Fruit fly (Drosophila melanogaster) whole organism, embryonic: ENCODE data around the gene CG42835.

Source experiments
- Awh ChIP-seq: fragments of 200-800 bp; sonication (Bioruptor generic); IDR thresholded peaks from 2 replicates; pipeline ENCODE4, ENCODE4 v1.3.6; 2022; ENCODE audit warnings: missing biosample characterization, missing genetic modification characterization
- BEAF-32 ChIP-seq: fragments of 200-800 bp; sonication (Bioruptor generic); optimal IDR thresholded peaks from 3 replicates; lab custom pipeline; 2017; ENCODE audit warnings: missing biosample characterization, missing genetic modification characterization, mild to moderate bottlenecking, moderate library complexity, missing genetic modification reagents
- Blimp-1 ChIP-seq: fragments of 200-800 bp; sonication (Bioruptor generic); optimal IDR thresholded peaks from 3 replicates; lab custom pipeline; 2018; ENCODE audit warnings: missing biosample characterization, missing genetic modification characterization, mild to moderate bottlenecking, moderate library complexity, missing genetic modification reagents
- CG10209 ChIP-seq: fragments of 200-800 bp; sonication (Bioruptor generic); optimal IDR thresholded peaks from 3 replicates; lab custom pipeline; 2017; ENCODE audit warnings: missing biosample characterization, mild to moderate bottlenecking, missing genetic modification characterization, missing genetic modification reagents
- CG10431 ChIP-seq: fragments of 200-800 bp; sonication (Bioruptor generic); optimal IDR thresholded peaks from 3 replicates; lab custom pipeline; 2018; ENCODE audit warnings: missing biosample characterization, mild to moderate bottlenecking, missing genetic modification characterization
- CG10462 ChIP-seq: fragments of 200-800 bp; sonication (Bioruptor generic); optimal IDR thresholded peaks from 2 replicates; lab custom pipeline; 2016; ENCODE audit warnings: missing biosample characterization, missing genetic modification characterization
- CG11504 ChIP-seq: fragments of 200-800 bp; sonication (Bioruptor generic); optimal IDR thresholded peaks from 3 replicates; lab custom pipeline; 2019; ENCODE audit warnings: missing biosample characterization, mild to moderate bottlenecking, missing genetic modification characterization, moderate library complexity
- CG12071 ChIP-seq: fragments of 200-800 bp; sonication (Bioruptor generic); optimal IDR thresholded peaks from 3 replicates; lab custom pipeline; 2018; ENCODE audit warnings: missing biosample characterization, mild to moderate bottlenecking, missing genetic modification characterization
- CG14667 ChIP-seq: fragments of 200-800 bp; sonication (Bioruptor generic); IDR thresholded peaks from 2 replicates; pipeline ENCODE4 v1.3.6; 2022; ENCODE audit warnings: missing biosample characterization, missing genetic modification characterization
- CG14710 ChIP-seq: fragments of 200-800 bp; sonication (Bioruptor generic); optimal IDR thresholded peaks from 3 replicates; lab custom pipeline; 2019; ENCODE audit warnings: missing biosample characterization, mild to moderate bottlenecking, missing genetic modification characterization, moderate library complexity
- CG15514 ChIP-seq: fragments of 200-800 bp; sonication (Bioruptor generic); optimal IDR thresholded peaks from 3 replicates; lab custom pipeline; 2017; ENCODE audit warnings: missing biosample characterization, missing genetic modification characterization, mild to moderate bottlenecking, moderate library complexity, missing genetic modification reagents
- CG1603 ChIP-seq: fragments of 200-800 bp; sonication (Bioruptor generic); optimal IDR thresholded peaks from 2 replicates; lab custom pipeline; 2019; ENCODE audit warnings: missing biosample characterization, mild to moderate bottlenecking, missing genetic modification characterization, moderate library complexity
- CG18262 ChIP-seq: fragments of 200-800 bp; optimal IDR thresholded peaks from 3 replicates; lab custom pipeline; 2019; ENCODE audit warnings: missing biosample characterization, mild to moderate bottlenecking, missing genetic modification characterization, moderate library complexity
- CG1832 ChIP-seq: fragments of 200-800 bp; sonication (Bioruptor generic); optimal IDR thresholded peaks from 2 replicates; lab custom pipeline; 2017; ENCODE audit warnings: missing biosample characterization, mild to moderate bottlenecking, missing genetic modification characterization, inconsistent platforms
- CG2120 ChIP-seq: fragments of 200-800 bp; sonication (Bioruptor generic); optimal IDR thresholded peaks from 3 replicates; lab custom pipeline; 2016; ENCODE audit warnings: missing biosample characterization, missing genetic modification characterization
- CG2875 ChIP-seq: fragments of 200-800 bp; sonication (Bioruptor generic); optimal IDR thresholded peaks from 2 replicates; lab custom pipeline; 2017; ENCODE audit warnings: missing biosample characterization, mild to moderate bottlenecking, missing genetic modification characterization, missing genetic modification reagents
- CG4282 ChIP-seq: fragments of 200-800 bp; sonication (Bioruptor generic); optimal IDR thresholded peaks from 2 replicates; lab custom pipeline; 2016; ENCODE audit warnings: missing biosample characterization, missing genetic modification characterization
- CG4424 ChIP-seq: fragments of 200-800 bp; sonication (Bioruptor generic); optimal IDR thresholded peaks from 3 replicates; lab custom pipeline; 2016; ENCODE audit warnings: missing biosample characterization, missing genetic modification characterization
- CG4707 ChIP-seq: fragments of 200-800 bp; sonication (Bioruptor generic); optimal IDR thresholded peaks from 2 replicates; lab custom pipeline; 2018; ENCODE audit warnings: missing biosample characterization, mild to moderate bottlenecking, missing genetic modification characterization, moderate library complexity
- CG5245 ChIP-seq: fragments of 200-800 bp; sonication (Bioruptor generic); optimal IDR thresholded peaks from 3 replicates; lab custom pipeline; 2016; ENCODE audit warnings: missing biosample characterization, missing genetic modification characterization
- CG6272 ChIP-seq: fragments of 200-800 bp; sonication (Bioruptor generic); IDR thresholded peaks from 2 replicates; pipeline ENCODE4 v1.3.6; 2022; ENCODE audit warnings: missing biosample characterization, missing genetic modification characterization
- CG6689 ChIP-seq: fragments of 200-800 bp; sonication (Bioruptor generic); IDR thresholded peaks from 2 replicates; pipeline ENCODE4 v1.3.6; 2022; ENCODE audit warnings: missing biosample characterization, missing genetic modification characterization
- CG7271 ChIP-seq: fragments of 200-800 bp; sonication (Bioruptor generic); optimal IDR thresholded peaks from 2 replicates; lab custom pipeline; 2018; ENCODE audit warnings: missing biosample characterization, mild to moderate bottlenecking, missing genetic modification characterization, moderate library complexity
- CG8359 ChIP-seq: fragments of 200-800 bp; sonication (Bioruptor generic); optimal IDR thresholded peaks from 2 replicates; lab custom pipeline; 2017; ENCODE audit warnings: missing biosample characterization, mild to moderate bottlenecking, missing genetic modification characterization, borderline replicate concordance
- CG8478 ChIP-seq: fragments of >200 bp; optimal IDR thresholded peaks from 2 replicates; lab custom pipeline; 2018
- Gsc ChIP-seq: fragments of 200-800 bp; sonication (Bioruptor generic); IDR thresholded peaks from 2 replicates; pipeline ENCODE4 v1.3.6; 2022; ENCODE audit warnings: missing biosample characterization, missing genetic modification characterization
- Hand ChIP-seq: fragments of 200-800 bp; sonication (Bioruptor generic); optimal IDR thresholded peaks from 2 replicates; lab custom pipeline; 2017; ENCODE audit warnings: mild to moderate bottlenecking, missing biosample characterization, missing genetic modification reagents, missing genetic modification characterization
- Lim3 ChIP-seq: fragments of 200-800 bp; sonication (Bioruptor generic); IDR thresholded peaks from 2 replicates; pipeline ENCODE4 v1.3.6; 2022; ENCODE audit warnings: missing biosample characterization, missing genetic modification characterization
- MTF-1 ChIP-seq: fragments of 200-800 bp; sonication (Bioruptor generic); optimal IDR thresholded peaks from 2 replicates; lab custom pipeline; 2018; ENCODE audit warnings: missing biosample characterization, mild to moderate bottlenecking, missing genetic modification characterization, borderline replicate concordance
- Oli ChIP-seq: fragments of 200-800 bp; sonication (Bioruptor generic); optimal IDR thresholded peaks from 2 replicates; lab custom pipeline; 2018; ENCODE audit warnings: missing biosample characterization, mild to moderate bottlenecking, missing genetic modification characterization, moderate library complexity
- Sin3A ChIP-seq: fragments of >200 bp; optimal IDR thresholded peaks from 2 replicates; lab custom pipeline; 2018
- Six4 ChIP-seq: fragments of 200-800 bp; sonication (Bioruptor generic); optimal IDR thresholded peaks from 2 replicates; lab custom pipeline; 2016; ENCODE audit warnings: missing biosample characterization, missing genetic modification characterization
- ara ChIP-seq: fragments of 200-800 bp; sonication (Bioruptor generic); IDR thresholded peaks from 2 replicates; pipeline ENCODE4 v1.3.6; 2022; ENCODE audit warnings: missing biosample characterization, missing genetic modification characterization
- chinmo ChIP-seq: fragments of 200-800 bp; sonication (Bioruptor generic); IDR thresholded peaks from 4 replicates; pipeline ENCODE4 v1.3.6; 2022; ENCODE audit warnings: missing biosample characterization, missing genetic modification characterization; ENCODE audit not compliant: partially characterized antibody
- cwo ChIP-seq: fragments of 200-800 bp; sonication (Bioruptor generic); optimal IDR thresholded peaks from 3 replicates; lab custom pipeline; 2017; ENCODE audit warnings: missing biosample characterization, missing genetic modification characterization, mild to moderate bottlenecking, moderate library complexity, missing genetic modification reagents
- dimm ChIP-seq: fragments of 200-800 bp; sonication (Bioruptor generic); IDR thresholded peaks from 2 replicates; pipeline ENCODE4 v1.3.6; 2022; ENCODE audit warnings: missing biosample characterization, missing genetic modification characterization
- disco-r ChIP-seq: fragments of 200-800 bp; sonication (Bioruptor generic); optimal IDR thresholded peaks from 2 replicates; lab custom pipeline; 2016; ENCODE audit warnings: missing biosample characterization, missing genetic modification characterization
- ems ChIP-seq: fragments of 200-800 bp; sonication (Bioruptor generic); optimal IDR thresholded peaks from 3 replicates; lab custom pipeline; 2016; ENCODE audit warnings: missing biosample characterization, missing genetic modification characterization
- gem ChIP-seq: fragments of 200-800 bp; sonication (Bioruptor generic); optimal IDR thresholded peaks from 2 replicates; lab custom pipeline; 2019; ENCODE audit warnings: missing biosample characterization, mild to moderate bottlenecking, missing genetic modification characterization, moderate library complexity
- hth ChIP-seq: fragments of >200 bp; optimal IDR thresholded peaks from 2 replicates; lab custom pipeline; 2017; ENCODE audit warnings: inconsistent platforms
- mam ChIP-seq: fragments of 200-800 bp; sonication (Bioruptor generic); optimal IDR thresholded peaks from 3 replicates; lab custom pipeline; 2016; ENCODE audit warnings: missing biosample characterization, missing genetic modification characterization
- nom ChIP-seq: fragments of 200-800 bp; sonication (Bioruptor generic); optimal IDR thresholded peaks from 2 replicates; lab custom pipeline; 2017; ENCODE audit warnings: missing biosample characterization, missing genetic modification characterization, mild to moderate bottlenecking, moderate library complexity, missing genetic modification reagents
- pan ChIP-seq, 4 experiments: fragments of >200 bp in 3 of 4; fragments of 200-800 bp in 1 of 4; sonication (Bioruptor generic) in 1 of 4; optimal IDR thresholded peaks in 3 of 4; IDR thresholded peaks in 1 of 4; 2 replicates each; pipeline versions ENCODE4 v1.3.6 to Lab custom; 2017 to 2022; ENCODE audit warnings: missing biosample characterization in 2 of 4, missing genetic modification characterization in 2 of 4, mixed read lengths in 1 of 4
- prd ChIP-seq, 3 experiments: fragments of >200 bp in 2 of 3; fragments of 200-800 bp in 1 of 3; sonication (Bioruptor generic) in 1 of 3; optimal IDR thresholded peaks in 2 of 3; IDR thresholded peaks in 1 of 3; 2 replicates in 2 of 3; 3 replicates in 1 of 3; pipeline versions ENCODE4 v1.3.6 to Lab custom; 2017 to 2022; ENCODE audit warnings: missing biosample characterization in 1 of 3, missing genetic modification characterization in 1 of 3
- scrt ChIP-seq: fragments of 200-800 bp; sonication (Bioruptor generic); optimal IDR thresholded peaks from 2 replicates; lab custom pipeline; 2018; ENCODE audit warnings: missing biosample characterization, mild to moderate bottlenecking, missing genetic modification characterization, moderate library complexity
- seq ChIP-seq: fragments of 200-800 bp; sonication (Bioruptor generic); IDR thresholded peaks from 2 replicates; pipeline ENCODE4 v1.3.6; 2022; ENCODE audit warnings: missing biosample characterization, missing genetic modification characterization
- sr ChIP-seq: fragments of 200-800 bp; sonication (Bioruptor generic); IDR thresholded peaks from 3 replicates; pipeline ENCODE4 v1.3.6; 2022; ENCODE audit warnings: missing biosample characterization, missing genetic modification characterization
- wek ChIP-seq: fragments of 200-800 bp; sonication (Bioruptor generic); optimal IDR thresholded peaks from 3 replicates; lab custom pipeline; 2018; ENCODE audit warnings: missing biosample characterization, mild to moderate bottlenecking, missing genetic modification characterization, moderate library complexity
- zfh1 ChIP-seq: fragments of 200-800 bp; sonication (Bioruptor generic); IDR thresholded peaks from 3 replicates; pipeline ENCODE4 v1.3.6; 2022; ENCODE audit warnings: missing biosample characterization, missing genetic modification characterization
- zfh2 ChIP-seq: fragments of 200-800 bp; sonication (Bioruptor generic); optimal IDR thresholded peaks from 2 replicates; lab custom pipeline; 2016; ENCODE audit warnings: missing biosample characterization, missing genetic modification characterization

The CG42835 gene

DNA sequence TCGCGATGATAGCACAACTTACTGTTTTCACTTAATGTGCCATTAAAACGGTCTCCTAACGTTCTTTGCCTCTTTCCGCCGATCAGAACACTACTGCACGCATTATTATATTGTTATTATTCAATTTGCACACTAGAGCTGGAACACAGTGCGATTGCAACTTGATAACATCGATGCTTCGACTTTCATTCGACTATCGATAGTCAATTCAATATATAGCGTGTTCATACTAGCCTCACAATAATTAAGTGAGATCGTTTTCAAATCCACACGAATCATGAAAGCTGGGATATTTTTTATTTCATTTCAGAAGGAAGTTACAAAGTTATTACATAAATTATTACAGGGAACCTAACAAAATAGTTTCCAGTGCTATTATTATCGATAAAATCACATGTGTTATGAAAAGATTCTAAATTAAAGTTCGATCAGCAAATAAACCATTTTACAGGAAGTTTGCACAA is 19.1 kb upstream of the CG42835 start (continued):
- TF ChIP-seq CG8359 (GFP tag; lab: Kevin White, UChicago) (no peak), pan (optimal IDR thresholded peaks at IDR 0.05; lab: Kevin White, UChicago) (no peak), pan (GFP tag; optimal IDR thresholded peaks at IDR 0.05 in 1 of 2, IDR thresholded peaks at IDR 0.05 in 1 of 2) (peak in 1 of 2 experiments; percentile 58), CG7271 (tag; lab: Kevin White, UChicago) (no peak), CG12071 (no peak), wek (GFP tag; lab: Kevin White, UChicago) (no peak), CG14667 (no peak), scrt (GFP tag; lab: Kevin White, UChicago) (peak; percentile 28), CG18262 (peak; percentile 28), CG2120 (GFP tag; lab: Kevin White, UChicago) (peak; percentile 86), Sin3A (lab: Kevin White, UChicago) (no peak), CG1603 (peak; percentile 81), prd (optimal IDR thresholded peaks at IDR 0.05; lab: Kevin White, UChicago) (no peak), prd (GFP tag; IDR thresholded peaks at IDR 0.05; lab: Robert Waterston, UW) (peak; percentile 59), seq (GFP tag; lab: Robert Waterston, UW) (no peak), CG4282 (GFP tag; lab: Kevin White, UChicago) (peak; percentile 46), chinmo (GFP tag; lab: Robert Waterston, UW) (peak; percentile 96), Awh (GFP tag; lab: Robert Waterston, UW) (no peak), gem (peak; percentile 80), zfh1 (no peak), CG4424 (GFP tag; lab: Kevin White, UChicago) (no peak), CG10431 (GFP tag; lab: Kevin White, UChicago) (no peak), CG8478 (no peak), CG4707 (GFP tag; lab: Kevin White, UChicago) (no peak), CG10462 (GFP tag; lab: Kevin White, UChicago) (no peak), CG15514 (GFP tag; lab: Kevin White, UChicago) (peak; percentile 37), CG14710 (tag; lab: Kevin White, UChicago) (peak; percentile 2), MTF-1 (GFP tag; lab: Kevin White, UChicago) (no peak), ems (GFP tag; lab: Kevin White, UChicago) (no peak), sr (no peak), disco-r (GFP tag; lab: Kevin White, UChicago) (no peak), CG1832 (GFP tag; lab: Kevin White, UChicago) (no peak), Blimp-1 (no peak), zfh2 (GFP tag; lab: Kevin White, UChicago) (peak; percentile 66), Lim3 (GFP tag; lab: Robert Waterston, UW) (no peak), Hand (GFP tag; lab: Kevin White, UChicago) (no peak), CG11504 (peak; percentile 60), BEAF-32 (peak; percentile 90), CG2875 (no peak), cwo (GFP tag; lab: Kevin White, UChicago) (no peak), CG6689 (GFP tag; lab: Robert Waterston, UW) (no peak), Gsc (GFP tag; lab: Robert Waterston, UW) (no peak), dimm (GFP tag; lab: Robert Waterston, UW) (no peak), CG6272 (GFP tag; lab: Robert Waterston, UW) (peak; percentile 45; the same call in 1 of the 2 replicates), nom (GFP tag; lab: Kevin White, UChicago) (no peak), Six4 (GFP tag; lab: Kevin White, UChicago) (no peak), CG5245 (GFP tag; lab: Kevin White, UChicago) (no peak), Oli (tag; lab: Kevin White, UChicago) (peak; percentile 55), ara (GFP tag; lab: Robert Waterston, UW) (no peak), hth (lab: Kevin White, UChicago) (no peak), mam (GFP tag; lab: Kevin White, UChicago) (peak; percentile 78), CG10209 (GFP tag; lab: Kevin White, UChicago) (peak; percentile 43)
